Fruit fly (Drosophila melanogaster): Measurements from ENCODE around the gene twit.
A peak's percentile ranks its signal among the peaks of the same experiment; 100 is the strongest.

Gene twit

dm6 chr2L:20807617-20808509 is 44.5 kb upstream of the twit start (continued):
- peak; percentile 70 for TF ChIP-seq dmrt99B (tag; optimal IDR thresholded peaks at IDR 0.05)
- peak; percentile 65 for TF ChIP-seq CG17568 (GFP tag; optimal IDR thresholded peaks at IDR 0.05)
- TF ChIP-seq CG12219 (GFP tag; optimal IDR thresholded peaks at IDR 0.05): peak; percentile 36
- TF ChIP-seq CG4820 (GFP tag; optimal IDR thresholded peaks at IDR 0.05): no peak
- 0 out of 3 replicates have a peak, but pooled peaks have one; percentile 10 for TF ChIP-seq Optix (GFP tag; IDR thresholded peaks at IDR 0.05)
- TF ChIP-seq CG30431 (GFP tag; optimal IDR thresholded peaks at IDR 0.05): no peak
- TF ChIP-seq NFAT (GFP tag; IDR thresholded peaks at IDR 0.05): 0 out of 2 replicates have a peak, but pooled peaks have one; percentile 6
- peak; percentile 12 for TF ChIP-seq lilli (GFP tag; optimal IDR thresholded peaks at IDR 0.05)
- TF ChIP-seq Mad (GFP tag; optimal IDR thresholded peaks at IDR 0.05): no peak
- TF ChIP-seq ind (GFP tag; optimal IDR thresholded peaks at IDR 0.05): peak; percentile 34
- TF ChIP-seq CG7839 (tag; optimal IDR thresholded peaks at IDR 0.05): peak; percentile 63
- peak; percentile 52 for TF ChIP-seq sob (GFP tag; IDR thresholded peaks at IDR 0.05)
- TF ChIP-seq gsb (GFP tag; IDR thresholded peaks at IDR 0.05): peak; percentile 22; the same call in 1 of the 2 replicates
- TF ChIP-seq CG4730 (GFP tag; IDR thresholded peaks at IDR 0.05): peak; percentile 37; the same call in 1 of the 2 replicates
- TF ChIP-seq CG12299 (tag; optimal IDR thresholded peaks at IDR 0.05): peak; percentile 46
- peak; percentile 16 for TF ChIP-seq exex (tag; optimal IDR thresholded peaks at IDR 0.05)
- peak; percentile 13 for TF ChIP-seq Xbp1 (GFP tag; optimal IDR thresholded peaks at IDR 0.05)
- TF ChIP-seq sna (GFP tag; IDR thresholded peaks at IDR 0.05; ENCODE audit: partially characterized antibody): 0 out of 2 replicates have a peak, but pooled peaks have one; percentile 18
- peak; percentile 59; the same call in 1 of the 2 replicates for TF ChIP-seq Drgx (GFP tag; IDR thresholded peaks at IDR 0.05)

dm6 chr2L:20808510-20809195 is 43.7 kb upstream of the twit start:
- TF ChIP-seq BEAF-32 (GFP tag; optimal IDR thresholded peaks at IDR 0.05): no peak
- no peak for TF ChIP-seq CG13123 (GFP tag; optimal IDR thresholded peaks at IDR 0.05)
- no peak for TF ChIP-seq CG30431 (GFP tag; optimal IDR thresholded peaks at IDR 0.05)
- TF ChIP-seq CG11398 (GFP tag; optimal IDR thresholded peaks at IDR 0.05): no peak
- no peak for TF ChIP-seq sd (tag; optimal IDR thresholded peaks at IDR 0.05)
- TF ChIP-seq tll (GFP tag; optimal IDR thresholded peaks at IDR 0.05): no peak
- peak; percentile 95 for TF ChIP-seq CG31224 (GFP tag; IDR thresholded peaks at IDR 0.05)
- no peak for TF ChIP-seq CG7372 (GFP tag; IDR thresholded peaks at IDR 0.05)
- TF ChIP-seq Max (GFP tag; optimal IDR thresholded peaks at IDR 0.05): no peak
- peak; percentile 76 for TF ChIP-seq pros (GFP tag; optimal IDR thresholded peaks at IDR 0.05)
- 0 out of 4 replicates have a peak, but pooled peaks have one; percentile 26 for TF ChIP-seq chinmo (GFP tag; IDR thresholded peaks at IDR 0.05; ENCODE audit: partially characterized antibody)
- TF ChIP-seq Med (GFP tag): peak; percentile 45
- TF ChIP-seq CG16779 (GFP tag; IDR thresholded peaks at IDR 0.05): no peak
- TF ChIP-seq B-H2 (GFP tag; optimal IDR thresholded peaks at IDR 0.05): no peak
- no peak for TF ChIP-seq CG6854 (GFP tag; optimal IDR thresholded peaks at IDR 0.05)
- no peak for TF ChIP-seq CG17568 (GFP tag; optimal IDR thresholded peaks at IDR 0.05)
- TF ChIP-seq sisA (GFP tag; IDR thresholded peaks at IDR 0.05): no peak
- TF ChIP-seq CG34422 (GFP tag; IDR thresholded peaks at IDR 0.05): 0 out of 3 replicates have a peak, but pooled peaks have one; percentile 22
- TF ChIP-seq so (GFP tag; IDR thresholded peaks at IDR 0.05): no peak
- no peak for TF ChIP-seq CG10209 (GFP tag; optimal IDR thresholded peaks at IDR 0.05)
- TF ChIP-seq CG7556 (GFP tag; optimal IDR thresholded peaks at IDR 0.05): peak; percentile 74
- TF ChIP-seq crol (GFP tag; IDR thresholded peaks at IDR 0.05): peak; percentile 14; the same call in 1 of the 2 replicates
- no peak for TF ChIP-seq CG2889 (GFP tag; IDR thresholded peaks at IDR 0.05)
- peak; percentile 96 for TF ChIP-seq scrt (GFP tag; optimal IDR thresholded peaks at IDR 0.05)
- peak; percentile 38 for TF ChIP-seq CG1832 (GFP tag; optimal IDR thresholded peaks at IDR 0.05)
- no peak for TF ChIP-seq ara (GFP tag; IDR thresholded peaks at IDR 0.05)
- 0 out of 3 replicates have a peak, but pooled peaks have one; percentile 6 for TF ChIP-seq zen2 (GFP tag; IDR thresholded peaks at IDR 0.05; ENCODE audit: partially characterized antibody)
- no peak for TF ChIP-seq NC2β (GFP tag; optimal IDR thresholded peaks at IDR 0.05)
- TF ChIP-seq tx (GFP tag; optimal IDR thresholded peaks at IDR 0.05): no peak

Data from whole organism, embryonic.